Worm (Caenorhabditis elegans) whole organism, L4/young adult: ENCODE data around the gene uig-1.

Experiments
- W03F9.2 ChIP-seq: fragments of 150-350 bp; optimal IDR thresholded peaks from 2 replicates; lab custom pipeline; 2014; ENCODE audit warnings: missing biosample characterization, missing genetic modification characterization
- dao-5 ChIP-seq: sonication (generic microtip); optimal IDR thresholded peaks from 2 replicates; lab custom pipeline; 2016; ENCODE audit warnings: missing genotype, missing genetic modification characterization, moderate library complexity, missing compliant biosample characterization

DNA sequence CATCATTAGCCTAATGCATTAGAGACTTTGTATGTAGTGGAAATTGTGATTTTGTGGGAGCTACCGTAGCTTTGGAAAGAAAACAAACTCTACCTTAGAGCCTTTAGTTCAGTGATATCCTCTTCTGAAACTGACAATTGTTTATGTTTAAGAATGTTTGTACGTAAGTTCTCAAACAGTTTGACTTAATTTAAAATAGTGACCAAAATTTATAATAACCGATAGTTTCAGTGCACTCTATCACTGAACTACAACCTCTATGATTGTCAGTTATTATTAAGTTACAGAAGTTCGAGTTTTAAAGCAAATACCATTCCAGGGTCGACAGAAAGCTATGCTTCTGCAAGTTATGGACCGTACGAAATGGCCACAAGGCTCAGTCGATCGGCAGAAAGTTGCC is 12.8 kb upstream of the uig-1 start, which contains the start of gene C50B6.1:
- TF ChIP-seq W03F9.2 (tag; lab: Kevin White, UChicago) (no peak), dao-5 (tag; lab: Kevin White, UChicago) (no peak)
